Worm (Caenorhabditis elegans) whole organism, L4/young adult: Measurements from ENCODE around the gene unc-32.

ENCODE experiments used
- W03F9.2 ChIP-seq: fragments of 150-350 bp; optimal IDR thresholded peaks from 2 replicates; lab custom pipeline; 2014; ENCODE audit warnings: missing biosample characterization, missing genetic modification characterization
- dao-5 ChIP-seq: sonication (generic microtip); optimal IDR thresholded peaks from 2 replicates; lab custom pipeline; 2016; ENCODE audit warnings: missing genotype, missing genetic modification characterization, moderate library complexity, missing compliant biosample characterization
- him-1 ChIP-seq: sonication (generic microtip); optimal IDR thresholded peaks from 2 replicates; lab custom pipeline; 2016; ENCODE audit warnings: missing genotype, missing genetic modification reagents, missing genetic modification characterization, missing compliant biosample characterization

ce11 chrIII:8899767-8900166 lies 5.6 kb upstream of the unc-32 start:
- TF ChIP-seq W03F9.2 (tag; lab: Kevin White, UChicago) (peak; percentile 65), dao-5 (tag; lab: Kevin White, UChicago) (no peak), him-1 (tag; lab: Kevin White, UChicago) (no peak)
